Worm (Caenorhabditis elegans): ENCODE data around the gene bet-2.

bet-2 gene

DNA sequence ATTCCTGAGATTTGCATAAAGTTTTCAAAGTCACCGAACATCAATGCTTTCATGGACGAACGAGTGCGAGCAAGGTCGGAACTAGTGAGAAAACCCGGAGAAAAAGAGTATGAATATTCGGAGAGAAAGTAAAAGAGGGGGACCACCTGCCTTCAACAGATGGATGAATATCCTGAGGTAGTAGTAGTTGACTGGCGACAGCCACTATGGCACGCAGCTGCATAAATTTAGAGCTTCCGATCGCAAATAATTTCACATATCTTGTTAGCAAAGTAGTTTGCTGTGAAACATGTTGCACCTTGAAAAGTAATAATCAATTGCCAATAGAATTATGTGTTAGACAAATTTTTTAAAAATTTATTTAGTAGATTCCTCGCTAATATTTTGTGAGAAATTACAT is 12.3 kb upstream of the bet-2 start:
- TF ChIP-seq nhr-76 (tag; optimal IDR thresholded peaks at IDR 0.05) (no peak), unc-120 (tag; optimal IDR thresholded peaks at IDR 0.05; ENCODE audit: poor library complexity, severe bottlenecking) (peak; percentile 31), unc-62 (GFP tag; optimal IDR thresholded peaks at IDR 0.05) (no peak), ceh-43 (GFP tag; optimal IDR thresholded peaks at IDR 0.05) (no peak), nhr-12 (tag; optimal IDR thresholded peaks at IDR 0.05) (no peak), lin-32 (GFP tag; optimal IDR thresholded peaks at IDR 0.05) (peak; percentile 52), nhr-237 (tag; optimal IDR thresholded peaks at IDR 0.05) (no peak), ham-2 (GFP tag; optimal IDR thresholded peaks at IDR 0.05) (no peak), lsy-2 (tag; optimal IDR thresholded peaks at IDR 0.05) (no peak), mep-1 (tag; optimal IDR thresholded peaks at IDR 0.05) (no peak), hlh-1 (tag; optimal IDR thresholded peaks at IDR 0.05) (peak; percentile 42)

DNA sequence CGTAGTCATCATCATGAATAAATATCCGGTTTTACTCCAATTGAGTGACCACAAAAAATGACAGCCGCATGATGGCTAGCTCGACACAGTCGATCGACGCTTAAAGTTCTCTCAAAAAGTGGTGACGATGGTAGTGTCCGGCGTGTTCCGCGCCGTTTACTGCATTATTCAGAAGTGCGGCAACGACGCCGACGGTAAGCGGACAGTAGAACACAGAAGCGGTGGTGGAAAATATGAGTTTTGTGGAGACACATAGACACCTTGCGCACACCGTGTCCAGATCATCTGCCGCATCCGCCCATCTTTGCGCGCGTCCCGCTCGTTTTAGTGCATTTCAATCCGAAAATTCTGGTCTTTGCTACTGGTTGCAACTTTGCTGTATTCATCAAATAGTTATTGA is 9.9 kb upstream of the bet-2 start, which contains the start of gene F59F5.7:
Gene F59F5.7, plus strand, starts transcription at position 301 of the 400 bp plus-strand sequence.
- no peak for TF ChIP-seq ceh-83 (GFP tag; optimal IDR thresholded peaks at IDR 0.05)

DNA sequence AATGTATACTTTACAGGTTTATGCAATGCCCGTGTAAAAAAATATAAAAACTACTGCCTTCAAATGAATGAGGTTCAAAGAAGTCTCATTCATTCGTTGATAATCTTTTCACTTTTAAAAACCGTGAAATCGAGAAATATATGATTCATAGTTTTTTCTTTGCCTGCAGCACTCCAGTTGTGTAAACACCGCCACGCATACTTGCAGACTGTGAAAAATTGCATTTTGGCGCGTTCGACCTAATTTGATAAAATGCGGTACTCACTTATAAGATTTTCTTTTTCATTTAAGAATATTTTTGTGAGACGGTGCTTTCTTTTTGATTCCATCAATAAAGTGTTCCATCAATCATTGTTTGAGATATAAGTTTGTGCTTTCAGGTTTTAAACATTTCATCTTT is 2.3 kb upstream of the bet-2 start:
- TF ChIP-seq mep-1 (tag; optimal IDR thresholded peaks at IDR 0.05) (no peak), ces-1 (GFP tag; optimal IDR thresholded peaks at IDR 0.05) (peak; percentile 83)

DNA sequence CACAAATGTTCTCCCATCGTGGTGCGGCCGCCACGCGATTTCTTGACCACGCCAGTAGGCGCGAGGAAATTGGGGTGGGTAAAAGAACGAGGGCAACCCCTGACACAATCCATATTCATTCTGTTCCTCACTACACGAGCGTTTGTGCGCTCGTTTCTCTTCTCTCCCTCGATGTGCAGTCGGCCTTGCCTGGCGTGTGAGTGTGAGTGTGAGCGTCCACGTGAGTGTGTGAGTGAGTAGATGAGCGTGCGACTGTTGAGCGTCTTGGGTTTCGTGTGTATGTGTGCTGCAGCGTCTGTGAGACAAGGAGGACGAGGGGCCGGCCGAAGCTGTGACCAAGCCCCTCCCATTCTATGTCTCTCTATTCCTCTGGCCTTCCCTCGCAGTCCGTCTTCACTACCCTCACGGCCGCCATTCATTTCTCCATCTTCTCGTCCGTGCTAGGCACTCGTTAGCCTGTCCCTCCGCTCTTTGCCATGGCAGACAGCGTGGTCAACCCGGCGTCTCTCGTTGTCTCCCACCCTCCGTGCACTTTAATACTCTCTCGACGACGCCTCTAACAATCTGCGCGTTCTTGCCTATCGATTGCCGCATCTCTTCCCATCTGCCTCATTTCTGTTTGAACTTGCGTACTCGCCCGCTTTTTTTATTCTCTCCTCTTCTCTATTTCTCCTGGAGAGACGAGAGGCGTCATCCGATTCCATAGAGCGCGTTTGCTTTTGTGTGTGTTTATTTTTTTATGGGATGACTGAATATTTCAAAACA is 506 bp upstream of the bet-2 start:
- TF ChIP-seq unc-120 (tag; optimal IDR thresholded peaks at IDR 0.05; ENCODE audit: poor library complexity, severe bottlenecking) (peak; percentile 93), ceh-43 (GFP tag; optimal IDR thresholded peaks at IDR 0.05) (no peak), elt-3 (tag; optimal IDR thresholded peaks at IDR 0.05) (no peak), lsy-2 (tag; optimal IDR thresholded peaks at IDR 0.05) (peak; percentile 54), hlh-1 (tag; optimal IDR thresholded peaks at IDR 0.05) (peak; percentile 80), unc-62 (GFP tag; optimal IDR thresholded peaks at IDR 0.05) (peak; percentile 54), snpc-4 (tag; optimal IDR thresholded peaks at IDR 0.05) (no peak), elt-1 (tag; optimal IDR thresholded peaks at IDR 0.05; ENCODE audit: borderline replicate concordance, insufficient read depth) (peak; percentile 9), nhr-12 (tag; optimal IDR thresholded peaks at IDR 0.05) (no peak), drap-1 (GFP tag; optimal IDR thresholded peaks at IDR 0.05) (peak; percentile 66), ces-1 (GFP tag; optimal IDR thresholded peaks at IDR 0.05) (peak; percentile 93), flh-1 (GFP tag; optimal IDR thresholded peaks at IDR 0.05) (peak; percentile 31), sem-2 (GFP tag; optimal IDR thresholded peaks at IDR 0.05) (peak; percentile 25), M03D4.4 (tag; optimal IDR thresholded peaks at IDR 0.05) (peak; percentile 77), pha-4 (tag; optimal IDR thresholded peaks at IDR 0.05) (peak; percentile 70), tbx-8 (GFP tag; optimal IDR thresholded peaks at IDR 0.05) (peak; percentile 15), lin-32 (GFP tag; optimal IDR thresholded peaks at IDR 0.05) (peak; percentile 25), nhr-28 (tag; optimal IDR thresholded peaks at IDR 0.05) (no peak), mab-5 (tag; optimal IDR thresholded peaks at IDR 0.05) (peak; percentile 58), bed-3 (GFP tag; optimal IDR thresholded peaks at IDR 0.05) (no peak), ceh-83 (GFP tag; optimal IDR thresholded peaks at IDR 0.05) (peak; percentile 61), mls-2 (tag; optimal IDR thresholded peaks at IDR 0.05) (peak; percentile 86), ztf-11 (tag; optimal IDR thresholded peaks at IDR 0.05) (peak; percentile 78), lin-13 (tag; optimal IDR thresholded peaks at IDR 0.05) (peak; percentile 65), nhr-2 (tag; optimal IDR thresholded peaks at IDR 0.05) (peak; percentile 77), nhr-237 (tag; optimal IDR thresholded peaks at IDR 0.05) (peak; percentile 90), ham-2 (GFP tag; optimal IDR thresholded peaks at IDR 0.05) (peak; percentile 100), zip-8 (tag; optimal IDR thresholded peaks at IDR 0.05) (peak; percentile 26), cnd-1 (tag; optimal IDR thresholded peaks at IDR 0.05) (peak; percentile 70), sptf-1 (tag; optimal IDR thresholded peaks at IDR 0.05) (peak; percentile 79), mep-1 (tag; optimal IDR thresholded peaks at IDR 0.05) (peak; percentile 95), nhr-76 (tag; optimal IDR thresholded peaks at IDR 0.05) (peak; percentile 46), unc-39 (tag; optimal IDR thresholded peaks at IDR 0.05) (peak; percentile 30), blmp-1 (tag; optimal IDR thresholded peaks at IDR 0.05) (peak; percentile 33), ceh-39 (tag; optimal IDR thresholded peaks at IDR 0.05) (peak; percentile 78)

All from whole organism, mixed stage, embryonic.